Worm (Caenorhabditis elegans): ENCODE results near the gene flp-15.

- TF ChIP-seq flt-1 (GFP tag; IDR thresholded peaks at IDR 0.05) (0 out of 2 replicates have a peak, but pooled peaks have one; percentile 57), ztf-29 (GFP tag; IDR thresholded peaks at IDR 0.05) (no peak), ref-1 (GFP tag; conservative IDR thresholded peaks at IDR 0.05) (no peak), T22C8.4 (GFP tag; IDR thresholded peaks at IDR 0.05) (no peak), cog-1 (tag; optimal IDR thresholded peaks at IDR 0.05) (peak; percentile 66)
Measured at ce11 chrIII:13712854-13713293, 45.2 kb upstream of the flp-15 start.

All from whole organism, midembryonic.